Worm (Caenorhabditis elegans): ENCODE measurements around the gene try-11.

DNA sequence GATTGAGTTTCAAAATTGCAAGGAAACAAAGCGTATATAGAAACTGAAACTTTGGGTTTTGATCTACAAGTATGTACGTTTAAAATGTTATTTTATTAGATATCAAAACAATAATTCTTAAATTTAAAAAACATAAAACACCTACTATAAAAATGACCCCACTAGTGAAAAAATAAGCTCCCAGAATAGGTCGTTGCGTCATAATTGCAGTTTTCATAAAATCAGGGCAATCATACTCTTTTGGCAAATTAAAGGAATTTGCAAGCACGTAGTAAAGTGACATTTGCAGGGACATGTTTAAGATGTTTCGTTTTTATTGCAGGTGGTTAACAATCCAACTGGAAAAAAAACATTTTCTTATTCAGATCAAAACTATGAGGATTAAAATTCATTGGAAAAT is 43.0 kb upstream of the try-11 start, which contains the start of gene srt-6:
- TF ChIP-seq lim-7 (GFP tag; IDR thresholded peaks at IDR 0.05) = no peak
- TF ChIP-seq ceh-32 (tag; optimal IDR thresholded peaks at IDR 0.05; ENCODE audit: poor library complexity) = no peak
- TF ChIP-seq ama-1 (optimal IDR thresholded peaks at IDR 0.05) = no peak
- TF ChIP-seq duxl-1 (tag; optimal IDR thresholded peaks at IDR 0.05; ENCODE audit: poor library complexity) = no peak
- TF ChIP-seq F37D6.2 (tag; optimal IDR thresholded peaks at IDR 0.05) = no peak
- no peak for TF ChIP-seq zag-1 (tag; optimal IDR thresholded peaks at IDR 0.05)
- no peak for TF ChIP-seq nhr-237 (tag; optimal IDR thresholded peaks at IDR 0.05)
- no peak for TF ChIP-seq ceh-20 (GFP tag; IDR thresholded peaks at IDR 0.05)
- TF ChIP-seq unc-62 (GFP tag; optimal IDR thresholded peaks at IDR 0.05 in 1 of 2) = no peak
- TF ChIP-seq unc-62 (tag; optimal IDR thresholded peaks at IDR 0.05) = no peak
- TF ChIP-seq snpc-4 (tag; optimal IDR thresholded peaks at IDR 0.05) = no peak
- no peak for TF ChIP-seq nhr-41 (GFP tag; IDR thresholded peaks at IDR 0.05)
- TF ChIP-seq hmg-1.1 (GFP tag; IDR thresholded peaks at IDR 0.05) = no peak
- no peak for TF ChIP-seq ztf-11 (tag; optimal IDR thresholded peaks at IDR 0.05)

Measured in whole organism, L4 larva.